Worm (Caenorhabditis elegans): Measurements from ENCODE around the gene rpn-12.

rpn-12 gene

DNA sequence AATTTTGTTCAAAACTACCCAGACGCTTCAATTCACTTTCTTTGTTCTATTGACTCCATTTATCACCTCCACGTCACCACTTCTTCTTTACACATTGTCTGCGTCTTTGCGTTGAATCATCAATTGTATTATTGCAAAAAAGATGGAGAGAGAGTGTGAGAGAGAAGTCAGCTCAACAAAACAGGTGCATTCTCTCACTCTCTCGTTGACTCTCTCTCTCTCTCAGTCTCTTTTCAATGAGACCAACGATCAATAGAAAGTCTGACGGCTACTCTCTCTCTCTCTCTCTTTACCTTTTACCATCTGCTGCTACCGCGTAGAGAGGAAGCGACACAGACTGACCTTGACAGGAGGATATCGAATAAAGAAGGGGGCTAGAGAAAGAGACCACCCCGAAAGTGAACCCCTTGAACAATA, 17.2 kb upstream of the rpn-12 start (continued):
- TF ChIP-seq nhr-76 (tag; optimal IDR thresholded peaks at IDR 0.05) (no peak), sdz-12 (GFP tag; optimal IDR thresholded peaks at IDR 0.05) (no peak), nhr-28 (tag; optimal IDR thresholded peaks at IDR 0.05) (peak; percentile 83), nhr-237 (tag; optimal IDR thresholded peaks at IDR 0.05) (peak; percentile 9), nhr-111 (GFP tag; optimal IDR thresholded peaks at IDR 0.05) (no peak), dpl-1 (GFP tag; optimal IDR thresholded peaks at IDR 0.05) (peak; percentile 32), jun-1 (tag; optimal IDR thresholded peaks at IDR 0.05) (peak; percentile 81), F26F4.8 (GFP tag; conservative IDR thresholded peaks at IDR 0.05) (no peak), mxl-2 (GFP tag; conservative IDR thresholded peaks at IDR 0.05) (0 out of 2 replicates have a peak, but pooled peaks have one; percentile 57), daf-19 (GFP tag; conservative IDR thresholded peaks at IDR 0.05) (no peak), dmd-9 (GFP tag; IDR thresholded peaks at IDR 0.05) (peak; percentile 60; the same call in 1 of the 2 replicates), daf-8 (GFP tag; IDR thresholded peaks at IDR 0.05) (no peak), F44E2.7 (GFP tag; IDR thresholded peaks at IDR 0.05) (0 out of 2 replicates have a peak, but pooled peaks have one; percentile 21), daf-12 (tag; optimal IDR thresholded peaks at IDR 0.05) (no peak), nhr-11 (tag; optimal IDR thresholded peaks at IDR 0.05) (peak; percentile 86), attf-4 (tag; optimal IDR thresholded peaks at IDR 0.05) (no peak), ceh-62 (tag; optimal IDR thresholded peaks at IDR 0.05) (no peak), F49E8.2 (tag; optimal IDR thresholded peaks at IDR 0.05; ENCODE audit: borderline replicate concordance) (no peak), gei-8 (GFP tag; optimal IDR thresholded peaks at IDR 0.05) (no peak), dve-1 (tag; optimal IDR thresholded peaks at IDR 0.05; ENCODE audit: insufficient read depth) (peak; percentile 89), daf-16 (GFP tag; optimal IDR thresholded peaks at IDR 0.05) (peak in 1 of 2 experiments; percentile 48), daf-16 (tag; optimal IDR thresholded peaks at IDR 0.05) (peak; percentile 76), zfp-3 (GFP tag; conservative IDR thresholded peaks at IDR 0.05) (no peak), ztf-11 (tag; optimal IDR thresholded peaks at IDR 0.05) (no peak), ceh-44 (GFP tag; IDR thresholded peaks at IDR 0.05) (no peak), php-3 (GFP tag; IDR thresholded peaks at IDR 0.05) (0 out of 2 replicates have a peak, but pooled peaks have one; percentile 45), ztf-7 (tag; optimal IDR thresholded peaks at IDR 0.05) (no peak), nhr-10 (tag; optimal IDR thresholded peaks at IDR 0.05) (peak; percentile 25), snpc-4 (tag; optimal IDR thresholded peaks at IDR 0.05) (no peak), mxl-3 (GFP tag; optimal IDR thresholded peaks at IDR 0.05) (peak; percentile 78), ceh-82 (tag; optimal IDR thresholded peaks at IDR 0.05) (no peak), ceh-32 (tag; optimal IDR thresholded peaks at IDR 0.05; ENCODE audit: poor library complexity) (no peak), Y75B8A.6 (GFP tag; IDR thresholded peaks at IDR 0.05) (0 out of 2 replicates have a peak, but pooled peaks have one; percentile 64), unc-130 (GFP tag; optimal IDR thresholded peaks at IDR 0.05) (no peak), nhr-41 (GFP tag; IDR thresholded peaks at IDR 0.05) (no peak), snpc-1.2 (GFP tag; IDR thresholded peaks at IDR 0.05) (0 out of 2 replicates have a peak, but pooled peaks have one; percentile 28), spr-3 (GFP tag; optimal IDR thresholded peaks at IDR 0.05) (no peak), F10B5.3 (tag; optimal IDR thresholded peaks at IDR 0.05) (no peak), zag-1 (tag; optimal IDR thresholded peaks at IDR 0.05) (no peak), lir-3 (tag; optimal IDR thresholded peaks at IDR 0.05) (no peak), lin-13 (GFP tag; optimal IDR thresholded peaks at IDR 0.05) (peak; percentile 81), saeg-2 (GFP tag; IDR thresholded peaks at IDR 0.05) (peak; percentile 45; the same call in 1 of the 2 replicates), mdt-29 (GFP tag; IDR thresholded peaks at IDR 0.05) (no peak), mdl-1 (tag; optimal IDR thresholded peaks at IDR 0.05) (peak; percentile 16 to 92), tra-1 (GFP tag; IDR thresholded peaks at IDR 0.05) (peak; percentile 57; the same call in 1 of the 2 replicates), lin-39 (tag; optimal IDR thresholded peaks at IDR 0.05) (no peak), aha-1 (tag) (peak; percentile 96), hlh-11 (tag; optimal IDR thresholded peaks at IDR 0.05) (peak; percentile 95), nhr-42 (GFP tag; IDR thresholded peaks at IDR 0.05) (no peak), duxl-1 (tag; optimal IDR thresholded peaks at IDR 0.05; ENCODE audit: poor library complexity) (peak; percentile 56), zfp-2 (tag; optimal IDR thresholded peaks at IDR 0.05) (no peak), fos-1 (tag; optimal IDR thresholded peaks at IDR 0.05) (peak; percentile 64)
